Worm (Caenorhabditis elegans) whole organism, L4 larva: ENCODE results near the gene jbts-14.

Experiments used
- D1046.2 ChIP-seq: fragments of 200-800 bp; sonication (Bioruptor generic); IDR thresholded peaks from 2 replicates; pipeline ENCODE4 v1.3.6; 2022; ENCODE audit warnings: missing genetic modification characterization, missing compliant biosample characterization
- F37D6.2 ChIP-seq: sonication (generic microtip); optimal IDR thresholded peaks from 2 replicates; lab custom pipeline; 2016; ENCODE audit warnings: mild to moderate bottlenecking, missing genetic modification characterization, missing compliant biosample characterization
- T26A8.4 ChIP-seq: fragments of 200-800 bp; sonication (Bioruptor generic); IDR thresholded peaks from 2 replicates; pipeline ENCODE4 v1.3.6; 2022; ENCODE audit warnings: missing genetic modification characterization, missing compliant biosample characterization
- Y105C5A.15 ChIP-seq: fragments of 200-800 bp; sonication (Bioruptor generic); IDR thresholded peaks from 2 replicates; pipeline ENCODE4 v1.3.6; 2022; ENCODE audit warnings: missing genetic modification characterization, missing compliant biosample characterization
- Y48G9A.11 ChIP-seq: fragments of 200-800 bp; sonication (Bioruptor generic); IDR thresholded peaks from 2 replicates; pipeline ENCODE4 v1.3.6; 2022; ENCODE audit warnings: missing genetic modification reagents, missing genetic modification characterization, missing compliant biosample characterization
- ZK337.2 ChIP-seq: fragments of 200-800 bp; sonication (Bioruptor generic); IDR thresholded peaks from 2 replicates; pipeline ENCODE4 v1.3.6; 2022; ENCODE audit warnings: missing genetic modification reagents, missing genetic modification characterization, missing compliant biosample characterization
- aly-2 ChIP-seq: sonication (generic microtip); optimal IDR thresholded peaks from 2 replicates; lab custom pipeline; 2018; ENCODE audit warnings: missing biosample characterization, missing genetic modification characterization
- ama-1 ChIP-seq: fragments of 150-350 bp; optimal IDR thresholded peaks from 2 replicates; lab custom pipeline; 2014; ENCODE audit warnings: inconsistent platforms, mixed read lengths
- arid-1 ChIP-seq: fragments of 200-800 bp; sonication (Bioruptor generic); conservative IDR thresholded peaks from 2 replicates; pipeline ENCODE4 v1.3.6; 2022; ENCODE audit warnings: missing genetic modification reagents, missing genetic modification characterization, missing compliant biosample characterization
- attf-4 ChIP-seq: sonication (generic microtip); optimal IDR thresholded peaks from 3 replicates; lab custom pipeline; 2017; ENCODE audit warnings: missing biosample characterization, missing genetic modification characterization
- ceh-28 ChIP-seq: fragments of 150-350 bp; optimal IDR thresholded peaks from 2 replicates; lab custom pipeline; 2014; ENCODE audit warnings: missing biosample characterization, missing genetic modification reagents, missing genetic modification characterization
- cey-2 ChIP-seq: sonication (generic microtip); optimal IDR thresholded peaks from 3 replicates; lab custom pipeline; 2017; ENCODE audit warnings: missing genetic modification characterization, mild to moderate bottlenecking, missing compliant biosample characterization, antibody characterized with exemption, borderline replicate concordance; ENCODE audit not compliant: insufficient read depth
- ctbp-1 ChIP-seq: fragments of 200-800 bp; sonication (Bioruptor generic); IDR thresholded peaks from 2 replicates; pipeline ENCODE4 v1.3.6; 2022; ENCODE audit warnings: missing genetic modification reagents, missing genetic modification characterization, missing compliant biosample characterization
- daf-12 ChIP-seq: fragments of 150-350 bp; optimal IDR thresholded peaks from 2 replicates; lab custom pipeline; 2014; ENCODE audit warnings: missing biosample characterization, missing genetic modification reagents, missing genetic modification characterization
- daf-16 ChIP-seq, 3 experiments: sonication (generic microtip); optimal IDR thresholded peaks; 2 replicates each; lab custom pipeline; 2016 to 2017; ENCODE audit warnings: missing genetic modification characterization in 3 of 3, missing genetic modification reagents in 3 of 3, mild to moderate bottlenecking in 2 of 3, missing compliant biosample characterization in 2 of 3, missing biosample characterization in 1 of 3, moderate library complexity in 1 of 3
- dmd-6 ChIP-seq: fragments of 200-800 bp; sonication (Bioruptor generic); IDR thresholded peaks from 2 replicates; pipeline ENCODE4 v1.3.6; 2022; ENCODE audit warnings: missing genetic modification reagents, missing genetic modification characterization, missing compliant biosample characterization
- dve-1 ChIP-seq: sonication (generic microtip); optimal IDR thresholded peaks from 2 replicates; lab custom pipeline; 2017; ENCODE audit warnings: antibody characterized with exemption, mild to moderate bottlenecking, missing genetic modification characterization, missing compliant biosample characterization; ENCODE audit not compliant: insufficient read depth
- egl-43 ChIP-seq: fragments of 200-800 bp; sonication (Bioruptor generic); IDR thresholded peaks from 2 replicates; pipeline ENCODE4 v1.3.6; 2022; ENCODE audit warnings: missing genetic modification reagents, missing genetic modification characterization, missing compliant biosample characterization
- fkh-10 ChIP-seq: fragments of 150-350 bp; optimal IDR thresholded peaks from 2 replicates; lab custom pipeline; 2014; ENCODE audit warnings: missing biosample characterization, missing genetic modification reagents, missing genetic modification characterization
- hif-1 ChIP-seq, 2 experiments: sonication (generic microtip); optimal IDR thresholded peaks; 2 replicates each; lab custom pipeline; 2016 to 2017; ENCODE audit warnings: missing compliant biosample characterization in 2 of 2, missing genetic modification characterization in 2 of 2, missing genetic modification reagents in 2 of 2, missing genotype in 2 of 2, mild to moderate bottlenecking in 1 of 2
- hlh-11 ChIP-seq: fragments of 200-800 bp; sonication (Bioruptor generic); optimal IDR thresholded peaks from 2 replicates; lab custom pipeline; 2018; ENCODE audit warnings: mild to moderate bottlenecking, missing genetic modification characterization, missing compliant biosample characterization
- hlh-30 ChIP-seq: sonication (generic microtip); optimal IDR thresholded peaks from 2 replicates; lab custom pipeline; 2017; ENCODE audit warnings: antibody characterized with exemption, mild to moderate bottlenecking, missing genetic modification characterization, missing compliant biosample characterization; ENCODE audit not compliant: insufficient read depth
- lin-13 ChIP-seq: fragments of 150-350 bp; optimal IDR thresholded peaks from 2 replicates; lab custom pipeline; 2014; ENCODE audit warnings: missing biosample characterization, missing genetic modification reagents, missing genetic modification characterization
- lin-29 ChIP-seq: fragments of 200-800 bp; sonication (Bioruptor generic); IDR thresholded peaks from 2 replicates; pipeline ENCODE4 v1.3.6; 2022; ENCODE audit warnings: missing genetic modification reagents, missing genetic modification characterization, missing compliant biosample characterization
- lin-39 ChIP-seq: fragments of 150-350 bp; optimal IDR thresholded peaks from 2 replicates; lab custom pipeline; 2014; ENCODE audit warnings: missing biosample characterization, missing genetic modification reagents, missing genetic modification characterization
- mdl-1 ChIP-seq, 2 experiments: fragments of 150-350 bp in 1 of 2; sonication (generic microtip) in 1 of 2; optimal IDR thresholded peaks; 2 replicates each; lab custom pipeline; 2014 to 2017; ENCODE audit warnings: missing biosample characterization in 2 of 2, missing genetic modification characterization in 2 of 2
- mdt-29 ChIP-seq: fragments of 200-800 bp; sonication (Bioruptor generic); IDR thresholded peaks from 2 replicates; pipeline ENCODE4 v1.3.6; 2022; ENCODE audit warnings: missing genetic modification reagents, missing genetic modification characterization, missing compliant biosample characterization
- mep-1 ChIP-seq: fragments of 150-350 bp; sonication (generic microtip); optimal IDR thresholded peaks from 3 replicates; lab custom pipeline; 2014; ENCODE audit warnings: missing biosample characterization, missing genetic modification characterization
- mes-2 ChIP-seq: sonication (generic microtip); optimal IDR thresholded peaks from 2 replicates; lab custom pipeline; 2016; ENCODE audit warnings: missing genotype, mild to moderate bottlenecking, missing genetic modification characterization, missing compliant biosample characterization; ENCODE audit not compliant: poor library complexity, severe bottlenecking
- nhr-41 ChIP-seq: fragments of 200-800 bp; sonication (Bioruptor generic); IDR thresholded peaks from 2 replicates; pipeline ENCODE4 v1.3.6; 2022; ENCODE audit warnings: missing genetic modification reagents, missing genetic modification characterization, missing compliant biosample characterization
- nhr-6 ChIP-seq: fragments of 150-350 bp; optimal IDR thresholded peaks from 2 replicates; lab custom pipeline; 2014; ENCODE audit warnings: missing biosample characterization, missing genetic modification characterization
- pha-4 ChIP-seq, 2 experiments: fragments of 150-350 bp in 1 of 2; fragments of 200-800 bp in 1 of 2; sonication (Bioruptor generic) in 1 of 2; IDR thresholded peaks in 1 of 2; optimal IDR thresholded peaks in 1 of 2; 2 replicates each; pipeline versions ENCODE4 v1.3.6 to Lab custom; 2014 to 2022; ENCODE audit warnings: missing genetic modification characterization in 2 of 2, missing genetic modification reagents in 2 of 2, missing biosample characterization in 1 of 2, missing compliant biosample characterization in 1 of 2
- pqm-1 ChIP-seq: sonication (generic microtip); optimal IDR thresholded peaks from 2 replicates; lab custom pipeline; 2017; ENCODE audit warnings: missing biosample characterization, missing genetic modification characterization
- sdz-12 ChIP-seq: fragments of 200-800 bp; sonication (Bioruptor generic); optimal IDR thresholded peaks from 2 replicates; lab custom pipeline; 2018; ENCODE audit warnings: mild to moderate bottlenecking, missing genetic modification characterization, missing compliant biosample characterization
- set-16 ChIP-seq: fragments of 200-800 bp; sonication (Bioruptor generic); IDR thresholded peaks from 2 replicates; pipeline ENCODE4 v1.3.6; 2022; ENCODE audit warnings: missing genetic modification reagents, missing genetic modification characterization, missing compliant biosample characterization
- skn-1 ChIP-seq: fragments of 150-350 bp; optimal IDR thresholded peaks from 2 replicates; lab custom pipeline; 2014; ENCODE audit warnings: missing biosample characterization, missing genetic modification characterization
- snpc-4 ChIP-seq: fragments of 150-350 bp; optimal IDR thresholded peaks from 2 replicates; lab custom pipeline; 2014; ENCODE audit warnings: missing biosample characterization, missing genetic modification characterization
- spr-3 ChIP-seq: fragments of 200-800 bp; sonication (Bioruptor generic); optimal IDR thresholded peaks from 2 replicates; lab custom pipeline; 2018; ENCODE audit warnings: mild to moderate bottlenecking, missing genetic modification characterization, missing compliant biosample characterization
- unc-62 ChIP-seq, 3 experiments: fragments of 150-350 bp in 1 of 3; sonication (generic microtip); optimal IDR thresholded peaks in 2 of 3; peaks in 1 of 3; 1 replicate in 1 of 3; 2 replicates in 2 of 3; lab custom pipeline; 2014 to 2017; ENCODE audit warnings: missing biosample characterization in 3 of 3, missing genetic modification characterization in 3 of 3, missing genetic modification reagents in 3 of 3, missing genotype in 1 of 3
- zag-1 ChIP-seq: fragments of 150-350 bp; optimal IDR thresholded peaks from 2 replicates; lab custom pipeline; 2014; ENCODE audit warnings: missing biosample characterization, missing genetic modification characterization
- zip-2 ChIP-seq: fragments of 150-350 bp; optimal IDR thresholded peaks from 2 replicates; lab custom pipeline; 2014; ENCODE audit warnings: missing biosample characterization, missing genetic modification characterization
- ztf-7 ChIP-seq: fragments of 150-350 bp; optimal IDR thresholded peaks from 2 replicates; lab custom pipeline; 2014; ENCODE audit warnings: missing biosample characterization, missing genetic modification characterization

The jbts-14 gene

DNA sequence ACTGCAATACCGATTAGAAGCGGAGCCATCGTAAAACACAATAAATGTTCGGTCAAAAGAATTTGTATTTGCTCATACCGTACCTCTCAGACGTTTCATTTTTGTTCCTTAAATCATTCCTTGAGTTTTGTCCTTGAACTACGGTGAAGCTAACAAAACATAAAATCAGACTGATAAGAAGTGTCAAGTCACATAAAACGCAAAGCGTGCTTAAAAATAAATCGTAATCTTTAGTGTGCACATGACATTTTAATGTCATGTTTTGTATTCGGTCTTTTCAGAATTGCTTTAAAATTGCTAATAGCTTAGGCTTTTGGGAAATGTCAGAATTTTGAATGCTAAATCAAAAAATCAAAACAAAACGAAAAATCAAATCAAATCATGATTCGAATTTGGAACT, 8.6 kb downstream of the jbts-14 start (continued):
- TF ChIP-seq aly-2 (tag; lab: Kevin White, UChicago) (no peak), pha-4 (GFP tag; IDR thresholded peaks at IDR 0.05; lab: Robert Waterston, UW) (no peak), pha-4 (tag; optimal IDR thresholded peaks at IDR 0.05; lab: Kevin White, UChicago) (no peak), ZK337.2 (GFP tag; lab: Robert Waterston, UW) (no peak), skn-1 (no peak), ztf-7 (peak; percentile 2), mdl-1 (tag; optimal IDR thresholded peaks at IDR 0.05; lab: Kevin White, UChicago) (no peak), ama-1 (lab: Kevin White, UChicago) (no peak), Y105C5A.15 (GFP tag; lab: Robert Waterston, UW) (no peak), nhr-41 (GFP tag; lab: Robert Waterston, UW) (no peak), nhr-6 (tag; lab: Kevin White, UChicago) (peak; percentile 38)

DNA sequence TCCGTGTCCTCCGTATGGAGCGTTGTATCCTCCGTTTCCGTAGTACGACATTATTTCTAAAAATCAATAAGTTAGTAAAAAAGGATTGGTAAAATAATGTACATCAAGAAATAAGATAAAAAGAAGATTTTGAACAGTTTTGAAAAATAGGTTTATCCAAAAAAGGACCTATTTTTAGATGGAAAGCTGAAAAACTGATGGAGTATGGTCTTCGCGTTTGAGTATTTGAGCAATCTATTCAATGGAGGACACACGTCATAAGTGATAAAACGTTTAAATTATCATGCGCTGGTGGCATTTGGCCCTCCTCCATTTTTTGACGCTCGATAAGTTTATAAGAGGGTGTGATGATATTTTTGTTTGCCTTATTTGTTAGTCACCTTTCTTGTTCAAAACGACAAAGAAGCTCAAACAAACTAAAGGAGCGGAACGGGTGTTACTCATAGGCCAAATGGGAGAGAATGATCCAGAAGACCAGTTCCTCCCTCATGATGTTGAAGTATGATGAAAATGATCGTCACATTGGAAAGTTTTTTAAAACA, 9.7 kb downstream of the jbts-14 start, which contains the start of gene F53A9.6:
Gene F53A9.6 (minus strand): TSS at position 51 of the 542 bp plus-strand sequence.
- no peak for TF ChIP-seq hif-1 (tag; optimal IDR thresholded peaks at IDR 0.05; lab: Kevin White, UChicago)
- TF ChIP-seq aly-2 (tag; lab: Kevin White, UChicago), result no peak
- peak; percentile 23 for TF ChIP-seq pqm-1 (tag; lab: Kevin White, UChicago)
- TF ChIP-seq daf-12 (tag; lab: Kevin White, UChicago), result no peak
- TF ChIP-seq attf-4, result no peak
- TF ChIP-seq hlh-30, result peak; percentile 63
- no peak for TF ChIP-seq ctbp-1 (GFP tag; lab: Robert Waterston, UW)
- TF ChIP-seq set-16 (GFP tag; lab: Robert Waterston, UW), result no peak
- TF ChIP-seq snpc-4, result no peak
- TF ChIP-seq dve-1 (tag; lab: Kevin White, UChicago), result peak; percentile 79
- TF ChIP-seq daf-16 (GFP tag; optimal IDR thresholded peaks at IDR 0.05; lab: Kevin White, UChicago), result no peak
- peak; percentile 47 for TF ChIP-seq daf-16 (tag; optimal IDR thresholded peaks at IDR 0.05; lab: Kevin White, UChicago)
- no peak for TF ChIP-seq cey-2 (tag; lab: Kevin White, UChicago)
- no peak for TF ChIP-seq mdt-29
- TF ChIP-seq zag-1 (tag; lab: Kevin White, UChicago), result no peak
- TF ChIP-seq Y48G9A.11 (GFP tag; lab: Robert Waterston, UW), result no peak
- no peak for TF ChIP-seq D1046.2
- TF ChIP-seq hlh-11 (tag; lab: Kevin White, UChicago), result peak; percentile 40
- no peak for TF ChIP-seq ama-1 (lab: Kevin White, UChicago)
- TF ChIP-seq F37D6.2 (tag; lab: Kevin White, UChicago), result no peak
- no peak for TF ChIP-seq zip-2
- no peak for TF ChIP-seq sdz-12 (GFP tag; lab: Kevin White, UChicago)
- TF ChIP-seq egl-43 (GFP tag; lab: Robert Waterston, UW), result no peak
- peak; percentile 86 for TF ChIP-seq nhr-6 (tag; lab: Kevin White, UChicago)
- no peak for TF ChIP-seq spr-3 (GFP tag; lab: Kevin White, UChicago)
- TF ChIP-seq fkh-10, result no peak
- no peak for TF ChIP-seq lin-39
- peak in 1 of 2 experiments; percentile 78 for TF ChIP-seq unc-62 (GFP tag; optimal IDR thresholded peaks at IDR 0.05 in 1 of 2; lab: Kevin White, UChicago)
- no peak for TF ChIP-seq unc-62 (tag; optimal IDR thresholded peaks at IDR 0.05; lab: Kevin White, UChicago)
- TF ChIP-seq mes-2 (tag; lab: Kevin White, UChicago), result peak; percentile 21
- TF ChIP-seq arid-1 (GFP tag; lab: Robert Waterston, UW), result no peak
- no peak for TF ChIP-seq ceh-28 (tag; lab: Kevin White, UChicago)
- TF ChIP-seq lin-13, result no peak
- TF ChIP-seq lin-29, result no peak
- TF ChIP-seq dmd-6, result peak; percentile 45; the same call in 1 of the 2 replicates
- TF ChIP-seq T26A8.4 (GFP tag; lab: Robert Waterston, UW), result no peak
- peak; percentile 33 for TF ChIP-seq mep-1 (tag; lab: Kevin White, UChicago)
